Worm (Caenorhabditis elegans) whole organism, early embryonic: ENCODE data around the gene msra-1.

Source experiments
- F13C5.2 ChIP-seq: sonication (generic microtip); optimal IDR thresholded peaks from 2 replicates; lab custom pipeline; 2017; ENCODE audit warnings: mild to moderate bottlenecking, missing genetic modification characterization, inconsistent platforms, missing compliant biosample characterization
- ama-1 ChIP-seq: fragments of 150-350 bp; optimal IDR thresholded peaks from 2 replicates; lab custom pipeline; 2014
- ceh-13 ChIP-seq: fragments of 200-800 bp; sonication (Bioruptor generic); optimal IDR thresholded peaks from 2 replicates; lab custom pipeline; 2018; ENCODE audit warnings: mild to moderate bottlenecking, missing genetic modification characterization, missing compliant biosample characterization
- ceh-36 ChIP-seq: sonication (generic microtip); optimal IDR thresholded peaks from 2 replicates; lab custom pipeline; 2016; ENCODE audit warnings: missing genetic modification characterization, inconsistent platforms, missing compliant biosample characterization
- ets-7 ChIP-seq: sonication (generic microtip); optimal IDR thresholded peaks from 2 replicates; lab custom pipeline; 2016; ENCODE audit warnings: missing genotype, missing genetic modification characterization, missing compliant biosample characterization
- flt-1 ChIP-seq: fragments of 200-800 bp; sonication (Bioruptor generic); IDR thresholded peaks from 2 replicates; pipeline ENCODE4 v1.3.6; 2022; ENCODE audit warnings: missing genetic modification characterization, missing compliant biosample characterization
- hmbx-1 ChIP-seq: sonication (generic microtip); optimal IDR thresholded peaks from 2 replicates; lab custom pipeline; 2016; ENCODE audit warnings: mild to moderate bottlenecking, missing genetic modification characterization, missing compliant biosample characterization
- hnd-1 ChIP-seq: sonication (generic microtip); optimal IDR thresholded peaks from 2 replicates; lab custom pipeline; 2016; ENCODE audit warnings: missing genetic modification characterization, missing compliant biosample characterization
- scrt-1 ChIP-seq: fragments of 200-800 bp; sonication (Bioruptor generic); IDR thresholded peaks from 2 replicates; pipeline ENCODE4 v1.3.6; 2022; ENCODE audit warnings: missing genetic modification characterization, missing compliant biosample characterization
- tbx-11 ChIP-seq: fragments of 200-800 bp; sonication (Bioruptor generic); IDR thresholded peaks from 2 replicates; pipeline ENCODE4 v1.3.6; 2022; ENCODE audit warnings: missing genetic modification characterization, missing compliant biosample characterization
- tbx-37 ChIP-seq: fragments of 200-800 bp; sonication (Bioruptor generic); conservative IDR thresholded peaks from 2 replicates; pipeline ENCODE4 v1.3.6; 2022; ENCODE audit warnings: missing genetic modification reagents, missing genetic modification characterization, missing compliant biosample characterization

DNA sequence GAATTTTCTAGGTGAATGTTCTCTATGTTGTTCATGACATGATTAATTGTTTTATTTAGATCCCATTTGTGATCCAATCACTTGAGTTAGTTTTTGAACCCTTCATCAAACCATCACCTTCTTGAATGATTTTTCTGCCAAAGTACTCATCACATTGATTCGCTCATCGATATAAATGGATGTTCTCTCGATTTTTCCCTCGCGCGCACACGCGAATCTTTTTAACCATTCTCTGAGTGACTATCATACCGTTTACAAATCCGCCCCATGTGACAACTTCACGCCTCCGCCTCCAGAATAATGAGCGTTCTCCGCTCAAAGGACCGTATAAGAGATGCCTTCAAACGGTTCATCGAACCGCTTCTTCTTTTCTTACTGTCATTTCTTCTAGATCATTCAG, 21.0 kb downstream of the msra-1 start:
- TF ChIP-seq tbx-37 (GFP tag; lab: Robert Waterston, UW) (no peak), ama-1 (no peak), hmbx-1 (tag; lab: Kevin White, UChicago) (no peak), flt-1 (no peak), ceh-36 (no peak), tbx-11 (GFP tag; lab: Robert Waterston, UW) (no peak), ets-7 (tag; lab: Kevin White, UChicago) (no peak), hnd-1 (no peak), F13C5.2 (tag; lab: Kevin White, UChicago) (no peak), scrt-1 (GFP tag; lab: Robert Waterston, UW) (no peak), ceh-13 (no peak)
